Worm (Caenorhabditis elegans) whole organism, L4 larva: ENCODE data around the gene F28G4.3.

Experiments
- ceh-44 ChIP-seq: fragments of 200-800 bp; sonication (Bioruptor generic); IDR thresholded peaks from 2 replicates; pipeline ENCODE4 v1.3.6; 2022; ENCODE audit warnings: missing genetic modification reagents, missing genetic modification characterization, missing compliant biosample characterization
- lsy-2 ChIP-seq, 2 experiments: fragments of 150-350 bp in 1 of 2; sonication (generic microtip) in 1 of 2; optimal IDR thresholded peaks; 2 replicates each; lab custom pipeline; 2014 to 2017; ENCODE audit warnings: missing biosample characterization in 2 of 2, missing genetic modification characterization in 2 of 2
- nhr-237 ChIP-seq: sonication (generic microtip); optimal IDR thresholded peaks from 2 replicates; lab custom pipeline; 2017; ENCODE audit warnings: missing biosample characterization, missing genetic modification characterization

DNA sequence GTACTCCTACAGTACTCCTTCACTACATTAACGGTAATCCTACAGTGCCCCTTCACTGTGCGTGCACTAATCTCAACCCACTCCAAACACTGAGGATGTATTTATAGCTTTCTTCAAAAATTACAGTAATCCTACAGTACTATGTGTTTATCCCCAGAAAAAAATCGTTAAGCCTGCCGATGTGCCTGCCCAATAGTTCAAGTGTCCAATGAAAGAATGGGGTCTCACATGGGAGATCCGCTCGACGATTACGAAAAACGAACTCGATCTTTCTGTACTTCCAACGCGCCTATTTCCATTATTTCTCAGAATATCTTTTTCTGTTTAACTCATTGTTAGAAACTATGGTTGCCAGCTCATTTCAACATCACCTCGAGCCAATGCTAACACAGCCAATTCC lies 29.4 kb downstream of the F28G4.3 start, which contains the start of gene nhr-218:
- TF ChIP-seq nhr-237 (tag; lab: Kevin White, UChicago), result no peak
- TF ChIP-seq lsy-2 (tag; optimal IDR thresholded peaks at IDR 0.05; lab: Kevin White, UChicago), result no peak
- TF ChIP-seq ceh-44, result no peak
